Worm (Caenorhabditis elegans) whole organism, late embryonic: ENCODE results near the gene vap-1.

Source experiments
- C08G9.2 ChIP-seq: sonication (generic microtip); optimal IDR thresholded peaks from 2 replicates; lab custom pipeline; 2016; ENCODE audit warnings: mild to moderate bottlenecking, missing genetic modification characterization, moderate library complexity, missing compliant biosample characterization
- F13H6.1 ChIP-seq: sonication (generic microtip); optimal IDR thresholded peaks from 2 replicates; lab custom pipeline; 2016; ENCODE audit warnings: missing genetic modification characterization, missing compliant biosample characterization
- K02D7.2 ChIP-seq: sonication (generic microtip); optimal IDR thresholded peaks from 2 replicates; lab custom pipeline; 2017; ENCODE audit warnings: mild to moderate bottlenecking, missing genetic modification characterization, missing compliant biosample characterization
- T23F11.4 ChIP-seq: fragments of 200-800 bp; sonication (Bioruptor generic); optimal IDR thresholded peaks from 2 replicates; lab custom pipeline; 2018; ENCODE audit warnings: mild to moderate bottlenecking, missing genetic modification characterization, missing compliant biosample characterization
- ahr-1 ChIP-seq: sonication (generic microtip); optimal IDR thresholded peaks from 2 replicates; lab custom pipeline; 2016; ENCODE audit warnings: missing genetic modification characterization, missing compliant biosample characterization
- ama-1 ChIP-seq: fragments of 150-350 bp; optimal IDR thresholded peaks from 2 replicates; lab custom pipeline; 2014
- ceh-19 ChIP-seq: fragments of 200-800 bp; sonication (Bioruptor generic); optimal IDR thresholded peaks from 2 replicates; lab custom pipeline; 2018; ENCODE audit warnings: mild to moderate bottlenecking, missing genetic modification characterization, missing compliant biosample characterization
- ceh-2 ChIP-seq: sonication (generic microtip); optimal IDR thresholded peaks from 2 replicates; lab custom pipeline; 2016; ENCODE audit warnings: missing genotype, missing genetic modification characterization, missing compliant biosample characterization
- ceh-22 ChIP-seq: sonication (generic microtip); optimal IDR thresholded peaks from 2 replicates; lab custom pipeline; 2017; ENCODE audit warnings: missing biosample characterization, missing genetic modification characterization
- ceh-24 ChIP-seq: sonication (generic microtip); optimal IDR thresholded peaks from 2 replicates; lab custom pipeline; 2016; ENCODE audit warnings: mild to moderate bottlenecking, missing genetic modification characterization, missing compliant biosample characterization
- ceh-30 ChIP-seq: fragments of 150-350 bp; optimal IDR thresholded peaks from 2 replicates; lab custom pipeline; 2014; ENCODE audit warnings: missing biosample characterization, missing genetic modification characterization
- ceh-31 ChIP-seq: sonication (generic microtip); optimal IDR thresholded peaks from 2 replicates; lab custom pipeline; 2016; ENCODE audit warnings: missing genetic modification characterization, missing compliant biosample characterization
- ceh-34 ChIP-seq: sonication (generic microtip); optimal IDR thresholded peaks from 2 replicates; lab custom pipeline; 2016; ENCODE audit warnings: mild to moderate bottlenecking, missing genetic modification characterization, missing compliant biosample characterization
- ceh-48 ChIP-seq: sonication (generic microtip); optimal IDR thresholded peaks from 2 replicates; lab custom pipeline; 2016; ENCODE audit warnings: missing genetic modification characterization, inconsistent platforms, missing compliant biosample characterization
- ceh-6 ChIP-seq: fragments of 200-800 bp; sonication (Bioruptor generic); optimal IDR thresholded peaks from 2 replicates; lab custom pipeline; 2018; ENCODE audit warnings: mild to moderate bottlenecking, missing genetic modification characterization, missing compliant biosample characterization
- che-1 ChIP-seq: sonication (generic microtip); optimal IDR thresholded peaks from 2 replicates; lab custom pipeline; 2016; ENCODE audit warnings: mild to moderate bottlenecking, missing genetic modification characterization, missing compliant biosample characterization
- dve-1 ChIP-seq: sonication (generic microtip); optimal IDR thresholded peaks from 2 replicates; lab custom pipeline; 2017; ENCODE audit warnings: antibody characterized with exemption, mild to moderate bottlenecking, missing genetic modification characterization, missing compliant biosample characterization
- elt-4 ChIP-seq: sonication (generic microtip); optimal IDR thresholded peaks from 2 replicates; lab custom pipeline; 2016; ENCODE audit warnings: missing genetic modification characterization, missing compliant biosample characterization
- ets-4 ChIP-seq: sonication (generic microtip); optimal IDR thresholded peaks from 2 replicates; lab custom pipeline; 2016; ENCODE audit warnings: missing genetic modification characterization, missing compliant biosample characterization
- eyg-1 ChIP-seq: sonication (generic microtip); optimal IDR thresholded peaks from 2 replicates; lab custom pipeline; 2016; ENCODE audit warnings: missing genotype, missing genetic modification characterization, missing compliant biosample characterization
- fax-1 ChIP-seq: sonication (generic microtip); optimal IDR thresholded peaks from 2 replicates; lab custom pipeline; 2016; ENCODE audit warnings: missing genotype, missing genetic modification characterization, missing compliant biosample characterization
- fkh-10 ChIP-seq: fragments of 150-350 bp; optimal IDR thresholded peaks from 2 replicates; lab custom pipeline; 2014; ENCODE audit warnings: missing biosample characterization, missing genetic modification reagents, missing genetic modification characterization
- fkh-6 ChIP-seq: sonication (generic microtip); optimal IDR thresholded peaks from 2 replicates; lab custom pipeline; 2016; ENCODE audit warnings: missing genetic modification characterization, missing compliant biosample characterization
- gmeb-2 ChIP-seq: sonication (generic microtip); optimal IDR thresholded peaks from 2 replicates; lab custom pipeline; 2016; ENCODE audit warnings: missing genetic modification characterization, inconsistent platforms, missing compliant biosample characterization
- hlh-13 ChIP-seq: fragments of 200-800 bp; sonication (Bioruptor generic); optimal IDR thresholded peaks from 2 replicates; lab custom pipeline; 2018; ENCODE audit warnings: mild to moderate bottlenecking, missing genetic modification characterization, missing compliant biosample characterization
- hlh-30 ChIP-seq: sonication (generic microtip); optimal IDR thresholded peaks from 2 replicates; lab custom pipeline; 2017; ENCODE audit warnings: antibody characterized with exemption, missing genetic modification characterization, missing compliant biosample characterization; ENCODE audit not compliant: insufficient read depth
- lim-6 ChIP-seq: sonication (generic microtip); optimal IDR thresholded peaks from 2 replicates; lab custom pipeline; 2016; ENCODE audit warnings: missing genetic modification characterization, missing compliant biosample characterization
- lin-11 ChIP-seq: fragments of 200-800 bp; sonication (Bioruptor generic); optimal IDR thresholded peaks from 2 replicates; lab custom pipeline; 2018; ENCODE audit warnings: mild to moderate bottlenecking, missing genetic modification characterization, missing compliant biosample characterization
- madf-2 ChIP-seq: sonication (generic microtip); optimal IDR thresholded peaks from 2 replicates; lab custom pipeline; 2017; ENCODE audit warnings: missing genetic modification characterization, missing compliant biosample characterization
- nhr-11 ChIP-seq: fragments of 150-350 bp; optimal IDR thresholded peaks from 2 replicates; lab custom pipeline; 2014; ENCODE audit warnings: missing biosample characterization, missing genetic modification characterization
- nhr-232 ChIP-seq: sonication (generic microtip); optimal IDR thresholded peaks from 2 replicates; lab custom pipeline; 2016; ENCODE audit warnings: missing genetic modification characterization, missing compliant biosample characterization
- npax-4 ChIP-seq: sonication (generic microtip); optimal IDR thresholded peaks from 2 replicates; lab custom pipeline; 2016; ENCODE audit warnings: missing genetic modification characterization, missing compliant biosample characterization
- odd-2 ChIP-seq: sonication (generic microtip); optimal IDR thresholded peaks from 2 replicates; lab custom pipeline; 2017; ENCODE audit warnings: antibody characterized with exemption, mild to moderate bottlenecking, missing genetic modification characterization, missing compliant biosample characterization
- pat-9 ChIP-seq: fragments of 200-800 bp; sonication (Bioruptor generic); optimal IDR thresholded peaks from 2 replicates; lab custom pipeline; 2018; ENCODE audit warnings: mild to moderate bottlenecking, missing genetic modification characterization, moderate library complexity, missing compliant biosample characterization
- pax-1 ChIP-seq: fragments of 150-350 bp; optimal IDR thresholded peaks from 2 replicates; lab custom pipeline; 2014; ENCODE audit warnings: missing biosample characterization, missing genetic modification characterization
- pros-1 ChIP-seq: fragments of 150-350 bp; optimal IDR thresholded peaks from 2 replicates; lab custom pipeline; 2014; ENCODE audit warnings: missing biosample characterization, missing genetic modification reagents, missing genetic modification characterization
- ref-2 ChIP-seq: sonication (generic microtip); optimal IDR thresholded peaks from 2 replicates; lab custom pipeline; 2016; ENCODE audit warnings: missing genetic modification characterization, missing compliant biosample characterization
- sox-4 ChIP-seq: sonication (generic microtip); optimal IDR thresholded peaks from 2 replicates; lab custom pipeline; 2017; ENCODE audit warnings: mild to moderate bottlenecking, missing genetic modification characterization, inconsistent platforms, missing compliant biosample characterization
- syd-9 ChIP-seq: sonication (generic microtip); optimal IDR thresholded peaks from 2 replicates; lab custom pipeline; 2016; ENCODE audit warnings: mild to moderate bottlenecking, missing genetic modification characterization, moderate library complexity, missing compliant biosample characterization
- tbx-2 ChIP-seq: sonication (generic microtip); optimal IDR thresholded peaks from 2 replicates; lab custom pipeline; 2016; ENCODE audit warnings: missing genetic modification characterization, missing compliant biosample characterization
- ttx-3 ChIP-seq: sonication (generic microtip); optimal IDR thresholded peaks from 2 replicates; lab custom pipeline; 2016; ENCODE audit warnings: missing genetic modification reagents, missing genetic modification characterization, missing compliant biosample characterization
- unc-3 ChIP-seq, 2 experiments: fragments of 200-800 bp in 1 of 2; sonication (Bioruptor generic) in 1 of 2; sonication (generic microtip) in 1 of 2; conservative IDR thresholded peaks in 1 of 2; optimal IDR thresholded peaks in 1 of 2; 2 replicates each; pipeline versions ENCODE4 v1.3.6 to Lab custom; 2016 to 2022; ENCODE audit warnings: missing compliant biosample characterization in 2 of 2, missing genetic modification characterization in 2 of 2, missing genetic modification reagents in 1 of 2
- unc-42 ChIP-seq: sonication (generic microtip); optimal IDR thresholded peaks from 2 replicates; lab custom pipeline; 2016; ENCODE audit warnings: missing genotype, missing genetic modification characterization, missing compliant biosample characterization
- unc-86 ChIP-seq: sonication (generic microtip); optimal IDR thresholded peaks from 2 replicates; lab custom pipeline; 2016; ENCODE audit warnings: missing genetic modification characterization, missing compliant biosample characterization
- ztf-16 ChIP-seq: sonication (generic microtip); optimal IDR thresholded peaks from 2 replicates; lab custom pipeline; 2017; ENCODE audit warnings: missing genetic modification characterization, missing compliant biosample characterization

vap-1 gene

ce11 chrX:17392182-17392581 lies 4.2 kb downstream of the vap-1 start (continued):
- TF ChIP-seq ahr-1 = no peak
- no peak for TF ChIP-seq sox-4 (tag; lab: Kevin White, UChicago)
- TF ChIP-seq npax-4 (tag; lab: Kevin White, UChicago) = no peak
- no peak for TF ChIP-seq ceh-48 (tag; lab: Kevin White, UChicago)
- no peak for TF ChIP-seq lim-6
- TF ChIP-seq madf-2 (tag; lab: Kevin White, UChicago) = no peak
- TF ChIP-seq ceh-30 (tag; lab: Kevin White, UChicago) = no peak
- TF ChIP-seq unc-42 (tag; lab: Kevin White, UChicago) = peak; percentile 91
- TF ChIP-seq ref-2 (tag; lab: Kevin White, UChicago) = peak; percentile 9
- no peak for TF ChIP-seq ceh-19 (GFP tag; lab: Kevin White, UChicago)
- TF ChIP-seq T23F11.4 (GFP tag; lab: Kevin White, UChicago) = no peak
- TF ChIP-seq ttx-3 = no peak
- no peak for TF ChIP-seq C08G9.2 (tag; lab: Kevin White, UChicago)
- no peak for TF ChIP-seq unc-3 (GFP tag; conservative IDR thresholded peaks at IDR 0.05; lab: Robert Waterston, UW)
- TF ChIP-seq unc-3 (tag; optimal IDR thresholded peaks at IDR 0.05; lab: Kevin White, UChicago) = no peak
- no peak for TF ChIP-seq unc-86
- no peak for TF ChIP-seq pat-9 (tag; lab: Kevin White, UChicago)
- TF ChIP-seq K02D7.2 = no peak
- TF ChIP-seq fkh-10 (GFP tag; lab: Kevin White, UChicago) = no peak
- TF ChIP-seq pros-1 (tag; lab: Kevin White, UChicago) = no peak
- no peak for TF ChIP-seq pax-1 (tag; lab: Kevin White, UChicago)
- TF ChIP-seq elt-4 (tag; lab: Kevin White, UChicago) = no peak
- TF ChIP-seq ceh-24 (tag; lab: Kevin White, UChicago) = no peak
- TF ChIP-seq ceh-31 (tag; lab: Kevin White, UChicago) = peak; percentile 72
- no peak for TF ChIP-seq fax-1
- peak; percentile 67 for TF ChIP-seq hlh-30
- no peak for TF ChIP-seq dve-1 (tag; lab: Kevin White, UChicago)
- TF ChIP-seq eyg-1 (tag; lab: Kevin White, UChicago) = no peak
- TF ChIP-seq F13H6.1 (tag; lab: Kevin White, UChicago) = no peak
- TF ChIP-seq lin-11 (tag; lab: Kevin White, UChicago) = no peak
- TF ChIP-seq nhr-232 (tag; lab: Kevin White, UChicago) = no peak
- no peak for TF ChIP-seq gmeb-2 (tag; lab: Kevin White, UChicago)
- no peak for TF ChIP-seq hlh-13 (GFP tag; lab: Kevin White, UChicago)
- peak; percentile 21 for TF ChIP-seq ceh-34 (tag; lab: Kevin White, UChicago)
- TF ChIP-seq ceh-22 = no peak

- TF ChIP-seq syd-9 (tag; lab: Kevin White, UChicago) = no peak
- no peak for TF ChIP-seq ets-4
- TF ChIP-seq odd-2 = no peak
- no peak for TF ChIP-seq ztf-16
- TF ChIP-seq ceh-22 = no peak
- no peak for TF ChIP-seq fkh-10 (GFP tag; lab: Kevin White, UChicago)
- no peak for TF ChIP-seq F13H6.1 (tag; lab: Kevin White, UChicago)
- no peak for TF ChIP-seq ceh-2
- TF ChIP-seq T23F11.4 (GFP tag; lab: Kevin White, UChicago) = no peak
- no peak for TF ChIP-seq ceh-6 (GFP tag; lab: Kevin White, UChicago)
- no peak for TF ChIP-seq nhr-11 (tag; lab: Kevin White, UChicago)
- no peak for TF ChIP-seq hlh-30
These were observed 4.8 kb downstream of the vap-1 start, which contains the start of gene F10D7.5 for ce11 chrX:17391515-17391914. F10D7.5 (minus strand) TSS chrX:17391615.

ce11 chrX:17390531-17390930 lies 5.8 kb downstream of the vap-1 start:
- TF ChIP-seq ama-1 = no peak
- TF ChIP-seq syd-9 (tag; lab: Kevin White, UChicago) = no peak
- no peak for TF ChIP-seq pat-9 (tag; lab: Kevin White, UChicago)
- no peak for TF ChIP-seq ceh-6 (GFP tag; lab: Kevin White, UChicago)
- no peak for TF ChIP-seq T23F11.4 (GFP tag; lab: Kevin White, UChicago)
- no peak for TF ChIP-seq fkh-10 (GFP tag; lab: Kevin White, UChicago)
- no peak for TF ChIP-seq ceh-24 (tag; lab: Kevin White, UChicago)
- no peak for TF ChIP-seq che-1 (tag; lab: Kevin White, UChicago)
- no peak for TF ChIP-seq sox-4 (tag; lab: Kevin White, UChicago)
- TF ChIP-seq ceh-30 (tag; lab: Kevin White, UChicago) = no peak
- TF ChIP-seq npax-4 (tag; lab: Kevin White, UChicago) = no peak
- TF ChIP-seq tbx-2 (tag; lab: Kevin White, UChicago) = no peak
- no peak for TF ChIP-seq madf-2 (tag; lab: Kevin White, UChicago)
- no peak for TF ChIP-seq dve-1 (tag; lab: Kevin White, UChicago)
- TF ChIP-seq ceh-31 (tag; lab: Kevin White, UChicago) = no peak
- TF ChIP-seq ref-2 (tag; lab: Kevin White, UChicago) = no peak
- TF ChIP-seq eyg-1 (tag; lab: Kevin White, UChicago) = no peak
- TF ChIP-seq fkh-6 (tag; lab: Kevin White, UChicago) = no peak
- TF ChIP-seq, all 69 proteins: peak for 0
